Fruit fly (Drosophila melanogaster): ENCODE measurements around the gene CG46522.
"Not testable (repeated sequence)": the region's sequence is repeated elsewhere in the genome, so short reads cannot be mapped to it uniquely, and the experiment has no call there.

The CG46522 gene

DNA sequence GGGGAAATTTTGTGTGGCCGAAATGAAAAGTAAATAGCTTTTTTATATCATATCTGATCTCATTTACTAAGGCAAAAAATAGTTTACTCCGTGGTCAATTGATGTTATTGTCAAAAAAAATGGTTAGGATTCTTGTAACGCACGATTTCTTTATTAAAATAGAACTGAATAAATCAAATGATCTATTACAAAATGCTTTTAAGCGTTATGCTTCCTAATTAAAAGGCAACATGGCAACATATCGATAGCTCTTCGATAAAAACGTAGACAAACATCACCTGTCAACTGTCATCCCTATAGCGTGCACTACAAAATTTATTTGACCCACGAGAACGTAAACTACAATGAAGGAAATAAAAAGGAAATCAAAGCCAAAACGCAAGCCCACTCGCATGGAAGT, at the start of gene CG46522:
Gene CG46522, plus strand, starts transcription at position 301 of the 400 bp plus-strand sequence.
- not testable (repeated sequence) for TF ChIP-seq CG17801 (GFP tag; optimal IDR thresholded peaks at IDR 0.05; ENCODE audit: partially characterized antibody)

DNA sequence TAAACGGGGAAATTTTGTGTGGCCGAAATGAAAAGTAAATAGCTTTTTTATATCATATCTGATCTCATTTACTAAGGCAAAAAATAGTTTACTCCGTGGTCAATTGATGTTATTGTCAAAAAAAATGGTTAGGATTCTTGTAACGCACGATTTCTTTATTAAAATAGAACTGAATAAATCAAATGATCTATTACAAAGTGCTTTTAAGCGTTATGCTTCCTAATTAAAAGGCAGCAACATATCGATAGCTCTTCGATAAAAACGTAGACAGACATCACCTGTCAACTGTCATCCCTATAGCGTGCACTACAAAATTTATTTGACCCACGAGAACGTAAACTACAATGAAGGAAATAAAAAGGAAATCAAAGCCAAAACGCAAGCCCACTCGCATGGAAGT, 49.5 kb upstream of the CG46522 start, which contains the start of gene CG46514:
Gene CG46514, plus strand, starts transcription at position 301 of the 400 bp plus-strand sequence.
- not testable (repeated sequence) for TF ChIP-seq CG17801 (GFP tag; optimal IDR thresholded peaks at IDR 0.05; ENCODE audit: partially characterized antibody)

DNA sequence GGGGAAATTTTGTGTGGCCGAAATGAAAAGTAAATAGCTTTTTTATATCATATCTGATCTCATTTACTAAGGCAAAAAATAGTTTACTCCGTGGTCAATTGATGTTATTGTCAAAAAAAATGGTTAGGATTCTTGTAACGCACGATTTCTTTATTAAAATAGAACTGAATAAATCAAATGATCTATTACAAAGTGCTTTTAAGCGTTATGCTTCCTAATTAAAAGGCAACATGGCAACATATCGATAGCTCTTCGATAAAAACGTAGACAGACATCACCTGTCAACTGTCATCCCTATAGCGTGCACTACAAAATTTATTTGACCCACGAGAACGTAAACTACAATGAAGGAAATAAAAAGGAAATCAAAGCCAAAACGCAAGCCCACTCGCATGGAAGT, 44.5 kb upstream of the CG46522 start, which contains the start of gene CG46515:
Gene CG46515, plus strand, starts transcription at position 301 of the 400 bp plus-strand sequence.
- not testable (repeated sequence) for TF ChIP-seq CG17801 (GFP tag; optimal IDR thresholded peaks at IDR 0.05; ENCODE audit: partially characterized antibody)

DNA sequence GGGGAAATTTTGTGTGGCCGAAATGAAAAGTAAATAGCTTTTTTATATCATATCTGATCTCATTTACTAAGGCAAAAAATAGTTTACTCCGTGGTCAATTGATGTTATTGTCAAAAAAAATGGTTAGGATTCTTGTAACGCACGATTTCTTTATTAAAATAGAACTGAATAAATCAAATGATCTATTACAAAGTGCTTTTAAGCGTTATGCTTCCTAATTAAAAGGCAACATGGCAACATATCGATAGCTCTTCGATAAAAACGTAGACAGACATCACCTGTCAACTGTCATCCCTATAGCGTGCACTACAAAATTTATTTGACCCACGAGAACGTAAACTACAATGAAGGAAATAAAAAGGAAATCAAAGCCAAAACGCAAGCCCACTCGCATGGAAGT, 34.4 kb upstream of the CG46522 start, which contains the start of gene CG46516:
Gene CG46516, plus strand, starts transcription at position 301 of the 400 bp plus-strand sequence.
- not testable (repeated sequence) for TF ChIP-seq CG17801 (GFP tag; optimal IDR thresholded peaks at IDR 0.05; ENCODE audit: partially characterized antibody)

DNA sequence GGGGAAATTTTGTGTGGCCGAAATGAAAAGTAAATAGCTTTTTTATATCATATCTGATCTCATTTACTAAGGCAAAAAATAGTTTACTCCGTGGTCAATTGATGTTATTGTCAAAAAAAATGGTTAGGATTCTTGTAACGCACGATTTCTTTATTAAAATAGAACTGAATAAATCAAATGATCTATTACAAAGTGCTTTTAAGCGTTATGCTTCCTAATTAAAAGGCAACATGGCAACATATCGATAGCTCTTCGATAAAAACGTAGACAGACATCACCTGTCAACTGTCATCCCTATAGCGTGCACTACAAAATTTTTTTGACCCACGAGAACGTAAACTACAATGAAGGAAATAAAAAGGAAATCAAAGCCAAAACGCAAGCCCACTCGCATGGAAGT, 29.3 kb upstream of the CG46522 start, which contains the start of gene CG46517:
Gene CG46517, plus strand, starts transcription at position 301 of the 400 bp plus-strand sequence.
- not testable (repeated sequence) for TF ChIP-seq CG17801 (GFP tag; optimal IDR thresholded peaks at IDR 0.05; ENCODE audit: partially characterized antibody)

DNA sequence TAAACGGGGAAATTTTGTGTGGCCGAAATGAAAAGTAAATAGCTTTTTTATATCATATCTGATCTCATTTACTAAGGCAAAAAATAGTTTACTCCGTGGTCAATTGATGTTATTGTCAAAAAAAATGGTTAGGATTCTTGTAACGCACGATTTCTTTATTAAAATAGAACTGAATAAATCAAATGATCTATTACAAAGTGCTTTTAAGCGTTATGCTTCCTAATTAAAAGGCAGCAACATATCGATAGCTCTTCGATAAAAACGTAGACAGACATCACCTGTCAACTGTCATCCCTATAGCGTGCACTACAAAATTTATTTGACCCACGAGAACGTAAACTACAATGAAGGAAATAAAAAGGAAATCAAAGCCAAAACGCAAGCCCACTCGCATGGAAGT, 20.1 kb upstream of the CG46522 start, which contains the start of gene CG46518:
Gene CG46518, plus strand, starts transcription at position 301 of the 400 bp plus-strand sequence.
- TF ChIP-seq CG17801 (GFP tag; optimal IDR thresholded peaks at IDR 0.05; ENCODE audit: partially characterized antibody) = not testable (repeated sequence)

DNA sequence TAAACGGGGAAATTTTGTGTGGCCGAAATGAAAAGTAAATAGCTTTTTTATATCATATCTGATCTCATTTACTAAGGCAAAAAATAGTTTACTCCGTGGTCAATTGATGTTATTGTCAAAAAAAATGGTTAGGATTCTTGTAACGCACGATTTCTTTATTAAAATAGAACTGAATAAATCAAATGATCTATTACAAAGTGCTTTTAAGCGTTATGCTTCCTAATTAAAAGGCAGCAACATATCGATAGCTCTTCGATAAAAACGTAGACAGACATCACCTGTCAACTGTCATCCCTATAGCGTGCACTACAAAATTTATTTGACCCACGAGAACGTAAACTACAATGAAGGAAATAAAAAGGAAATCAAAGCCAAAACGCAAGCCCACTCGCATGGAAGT, 15.1 kb upstream of the CG46522 start, which contains the start of gene CG46519:
Gene CG46519, plus strand, starts transcription at position 301 of the 400 bp plus-strand sequence.
- not testable (repeated sequence) for TF ChIP-seq CG17801 (GFP tag; optimal IDR thresholded peaks at IDR 0.05; ENCODE audit: partially characterized antibody)

DNA sequence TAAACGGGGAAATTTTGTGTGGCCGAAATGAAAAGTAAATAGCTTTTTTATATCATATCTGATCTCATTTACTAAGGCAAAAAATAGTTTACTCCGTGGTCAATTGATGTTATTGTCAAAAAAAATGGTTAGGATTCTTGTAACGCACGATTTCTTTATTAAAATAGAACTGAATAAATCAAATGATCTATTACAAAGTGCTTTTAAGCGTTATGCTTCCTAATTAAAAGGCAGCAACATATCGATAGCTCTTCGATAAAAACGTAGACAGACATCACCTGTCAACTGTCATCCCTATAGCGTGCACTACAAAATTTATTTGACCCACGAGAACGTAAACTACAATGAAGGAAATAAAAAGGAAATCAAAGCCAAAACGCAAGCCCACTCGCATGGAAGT, 10.1 kb upstream of the CG46522 start, which contains the start of gene CG46520:
Gene CG46520, plus strand, starts transcription at position 301 of the 400 bp plus-strand sequence.
- not testable (repeated sequence) for TF ChIP-seq CG17801 (GFP tag; optimal IDR thresholded peaks at IDR 0.05; ENCODE audit: partially characterized antibody)

DNA sequence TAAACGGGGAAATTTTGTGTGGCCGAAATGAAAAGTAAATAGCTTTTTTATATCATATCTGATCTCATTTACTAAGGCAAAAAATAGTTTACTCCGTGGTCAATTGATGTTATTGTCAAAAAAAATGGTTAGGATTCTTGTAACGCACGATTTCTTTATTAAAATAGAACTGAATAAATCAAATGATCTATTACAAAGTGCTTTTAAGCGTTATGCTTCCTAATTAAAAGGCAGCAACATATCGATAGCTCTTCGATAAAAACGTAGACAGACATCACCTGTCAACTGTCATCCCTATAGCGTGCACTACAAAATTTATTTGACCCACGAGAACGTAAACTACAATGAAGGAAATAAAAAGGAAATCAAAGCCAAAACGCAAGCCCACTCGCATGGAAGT, 5.1 kb upstream of the CG46522 start, which contains the start of gene CG46521:
Gene CG46521, plus strand, starts transcription at position 301 of the 400 bp plus-strand sequence.
- not testable (repeated sequence) for TF ChIP-seq CG17801 (GFP tag; optimal IDR thresholded peaks at IDR 0.05; ENCODE audit: partially characterized antibody)

DNA sequence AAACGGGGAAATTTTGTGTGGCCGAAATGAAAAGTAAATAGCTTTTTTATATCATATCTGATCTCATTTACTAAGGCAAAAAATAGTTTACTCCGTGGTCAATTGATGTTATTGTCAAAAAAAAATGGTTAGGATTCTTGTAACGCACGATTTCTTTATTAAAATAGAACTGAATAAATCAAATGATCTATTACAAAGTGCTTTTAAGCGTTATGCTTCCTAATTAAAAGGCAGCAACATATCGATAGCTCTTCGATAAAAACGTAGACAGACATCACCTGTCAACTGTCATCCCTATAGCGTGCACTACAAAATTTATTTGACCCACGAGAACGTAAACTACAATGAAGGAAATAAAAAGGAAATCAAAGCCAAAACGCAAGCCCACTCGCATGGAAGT, 4.9 kb downstream of the CG46522 start, which contains the start of gene CG41562:
Gene CG41562, plus strand, starts transcription at position 301 of the 400 bp plus-strand sequence.
- not testable (repeated sequence) for TF ChIP-seq CG17801 (GFP tag; optimal IDR thresholded peaks at IDR 0.05; ENCODE audit: partially characterized antibody)
